Worm (Caenorhabditis elegans): Measurements from ENCODE around the gene srt-32.

The srt-32 gene

ce11 chrV:14597681-14598184 is 38.3 kb downstream of the srt-32 start, which contains the start of gene R11H6.2 (continued):
- no peak for TF ChIP-seq ama-1 (optimal IDR thresholded peaks at IDR 0.05)
- no peak for TF ChIP-seq mxl-3 (GFP tag; optimal IDR thresholded peaks at IDR 0.05)
- TF ChIP-seq zfp-2 (tag; optimal IDR thresholded peaks at IDR 0.05): no peak
- no peak for TF ChIP-seq saeg-2 (GFP tag; IDR thresholded peaks at IDR 0.05)
- TF ChIP-seq daf-19 (GFP tag; conservative IDR thresholded peaks at IDR 0.05): no peak

DNA sequence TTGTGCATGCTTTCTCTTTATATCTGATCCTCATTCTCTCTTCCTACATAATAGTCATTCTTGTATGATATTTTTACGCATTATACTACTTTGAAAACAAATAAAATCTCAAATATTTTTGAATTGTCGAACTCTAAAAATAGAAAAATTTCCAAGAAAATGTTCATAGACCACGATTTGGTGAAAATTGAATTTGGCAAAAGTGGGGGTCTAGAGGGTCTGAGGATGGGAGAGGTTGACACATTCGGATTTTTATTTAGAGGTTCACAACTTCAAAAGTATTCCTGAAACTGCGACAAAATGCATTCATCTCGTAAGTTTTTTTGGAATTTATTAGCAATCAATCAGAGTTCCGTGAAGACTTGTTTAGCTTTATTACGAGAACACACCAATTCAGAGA is 40.6 kb downstream of the srt-32 start, which contains the start of gene glb-22:
TSS of gene glb-22 (plus strand) at position 301 of the 400 bp plus-strand sequence.
- TF ChIP-seq daf-19 (GFP tag; conservative IDR thresholded peaks at IDR 0.05) (no peak), aha-1 (tag) (no peak), nhr-10 (tag; optimal IDR thresholded peaks at IDR 0.05) (no peak), daf-16 (GFP tag; optimal IDR thresholded peaks at IDR 0.05) (no peak), daf-16 (tag; optimal IDR thresholded peaks at IDR 0.05) (no peak), mdl-1 (tag; optimal IDR thresholded peaks at IDR 0.05) (no peak), zfp-2 (tag; optimal IDR thresholded peaks at IDR 0.05) (no peak), lsy-2 (tag; optimal IDR thresholded peaks at IDR 0.05) (no peak), hlh-30 (tag; optimal IDR thresholded peaks at IDR 0.05; ENCODE audit: insufficient read depth) (no peak), T20F7.1 (GFP tag; optimal IDR thresholded peaks at IDR 0.05) (no peak), vab-7 (GFP tag; IDR thresholded peaks at IDR 0.05) (no peak), nhr-11 (tag; optimal IDR thresholded peaks at IDR 0.05) (no peak), pha-4 (GFP tag; IDR thresholded peaks at IDR 0.05) (no peak), pha-4 (tag; optimal IDR thresholded peaks at IDR 0.05) (no peak), aly-2 (tag; optimal IDR thresholded peaks at IDR 0.05) (no peak), lin-39 (tag; optimal IDR thresholded peaks at IDR 0.05) (no peak), nhr-77 (tag; optimal IDR thresholded peaks at IDR 0.05) (no peak), ztf-7 (tag; optimal IDR thresholded peaks at IDR 0.05) (no peak), ceh-32 (tag; optimal IDR thresholded peaks at IDR 0.05; ENCODE audit: poor library complexity) (no peak)

ce11 chrV:14603755-14604154 is 44.3 kb downstream of the srt-32 start:
- TF ChIP-seq hlh-30 (tag; optimal IDR thresholded peaks at IDR 0.05; ENCODE audit: insufficient read depth) (no peak), gei-8 (GFP tag; optimal IDR thresholded peaks at IDR 0.05) (no peak), F44E2.7 (GFP tag; IDR thresholded peaks at IDR 0.05) (no peak), nhr-42 (GFP tag; IDR thresholded peaks at IDR 0.05) (no peak), duxl-1 (tag; optimal IDR thresholded peaks at IDR 0.05; ENCODE audit: poor library complexity) (no peak), fos-1 (tag; optimal IDR thresholded peaks at IDR 0.05) (no peak), mxl-2 (GFP tag; conservative IDR thresholded peaks at IDR 0.05) (no peak), lin-1 (GFP tag; IDR thresholded peaks at IDR 0.05) (no peak), dpl-1 (GFP tag; optimal IDR thresholded peaks at IDR 0.05) (no peak), mxl-3 (GFP tag; optimal IDR thresholded peaks at IDR 0.05) (no peak), saeg-2 (GFP tag; IDR thresholded peaks at IDR 0.05) (no peak), aha-1 (tag) (no peak), ceh-28 (tag; optimal IDR thresholded peaks at IDR 0.05) (no peak), tag-97 (GFP tag; IDR thresholded peaks at IDR 0.05) (no peak), set-16 (GFP tag; IDR thresholded peaks at IDR 0.05) (no peak), zag-1 (tag; optimal IDR thresholded peaks at IDR 0.05) (no peak), snpc-4 (tag; optimal IDR thresholded peaks at IDR 0.05) (no peak), mdl-1 (tag; optimal IDR thresholded peaks at IDR 0.05) (no peak), hmg-1.1 (GFP tag; IDR thresholded peaks at IDR 0.05) (no peak)

- TF ChIP-seq madf-5 (GFP tag; IDR thresholded peaks at IDR 0.05): no peak
- TF ChIP-seq set-16 (GFP tag; IDR thresholded peaks at IDR 0.05): no peak
Observed at ce11 chrV:14609643-14610042, 50.2 kb downstream of the srt-32 start, which contains the start of gene R11H6.4. R11H6.4 (plus strand) TSS chrV:14609943.

Measured in whole organism, L4 larva.